Fruit fly (Drosophila melanogaster) whole organism, embryonic: ENCODE results near the gene CG17359.

Experiments used
- Ada2b ChIP-seq: fragments of 200-800 bp; sonication (Bioruptor generic); IDR thresholded peaks from 2 replicates; pipeline ENCODE4 v1.3.6; 2022; ENCODE audit warnings: missing biosample characterization, missing genetic modification characterization
- Aef1 ChIP-seq: fragments of 200-800 bp; sonication (Bioruptor generic); IDR thresholded peaks from 3 replicates; pipeline ENCODE4 v1.3.6; 2022; ENCODE audit warnings: missing biosample characterization, missing genetic modification characterization
- B-H2 ChIP-seq: fragments of 200-800 bp; sonication (Bioruptor generic); optimal IDR thresholded peaks from 2 replicates; lab custom pipeline; 2018; ENCODE audit warnings: missing biosample characterization, mild to moderate bottlenecking, missing genetic modification characterization
- CG10366 ChIP-seq: fragments of 200-800 bp; sonication (Bioruptor generic); IDR thresholded peaks from 2 replicates; pipeline ENCODE4 v1.3.6; 2022; ENCODE audit warnings: missing biosample characterization, missing genetic modification characterization
- CG10462 ChIP-seq: fragments of 200-800 bp; sonication (Bioruptor generic); optimal IDR thresholded peaks from 2 replicates; lab custom pipeline; 2016; ENCODE audit warnings: missing biosample characterization, missing genetic modification characterization
- CG11456 ChIP-seq: fragments of 200-800 bp; sonication (Bioruptor generic); IDR thresholded peaks from 3 replicates; pipeline ENCODE4 v1.3.6; 2022; ENCODE audit warnings: missing biosample characterization, missing genetic modification characterization
- CG12236 ChIP-seq: fragments of 200-800 bp; sonication (Bioruptor generic); optimal IDR thresholded peaks from 2 replicates; lab custom pipeline; 2016; ENCODE audit warnings: missing biosample characterization, missing genetic modification characterization
- CG13287 ChIP-seq: fragments of 200-800 bp; sonication (Bioruptor generic); IDR thresholded peaks from 2 replicates; pipeline ENCODE4 v1.3.6; 2022; ENCODE audit warnings: missing biosample characterization, missing genetic modification characterization; ENCODE audit not compliant: partially characterized antibody
- CG14667 ChIP-seq: fragments of 200-800 bp; sonication (Bioruptor generic); IDR thresholded peaks from 2 replicates; pipeline ENCODE4 v1.3.6; 2022; ENCODE audit warnings: missing biosample characterization, missing genetic modification characterization
- CG15514 ChIP-seq: fragments of 200-800 bp; sonication (Bioruptor generic); optimal IDR thresholded peaks from 3 replicates; lab custom pipeline; 2017; ENCODE audit warnings: missing biosample characterization, missing genetic modification characterization, mild to moderate bottlenecking, moderate library complexity, missing genetic modification reagents
- CG15696 ChIP-seq: fragments of 200-800 bp; sonication (Bioruptor generic); optimal IDR thresholded peaks from 2 replicates; lab custom pipeline; 2019; ENCODE audit warnings: missing biosample characterization, mild to moderate bottlenecking, missing genetic modification characterization, moderate library complexity
- CG16779 ChIP-seq: fragments of 200-800 bp; sonication (Bioruptor generic); IDR thresholded peaks from 2 replicates; pipeline ENCODE4 v1.3.6; 2022; ENCODE audit warnings: missing biosample characterization, missing genetic modification characterization
- CG1792 ChIP-seq: fragments of 200-800 bp; sonication (Bioruptor generic); optimal IDR thresholded peaks from 2 replicates; lab custom pipeline; 2016; ENCODE audit warnings: missing biosample characterization, missing genetic modification characterization
- CG18599 ChIP-seq: fragments of 200-800 bp; sonication (Bioruptor generic); optimal IDR thresholded peaks from 3 replicates; lab custom pipeline; 2017; ENCODE audit warnings: missing biosample characterization, missing genetic modification characterization, mild to moderate bottlenecking, moderate library complexity, missing genetic modification reagents
- CG18764 ChIP-seq: fragments of 200-800 bp; sonication (Bioruptor generic); optimal IDR thresholded peaks from 3 replicates; lab custom pipeline; 2016; ENCODE audit warnings: missing biosample characterization, missing genetic modification characterization
- CG2129 ChIP-seq: fragments of 200-800 bp; sonication (Bioruptor generic); IDR thresholded peaks from 2 replicates; pipeline ENCODE4 v1.3.6; 2022; ENCODE audit warnings: missing biosample characterization, missing genetic modification characterization; ENCODE audit not compliant: partially characterized antibody
- CG30431 ChIP-seq: fragments of 200-800 bp; sonication (Bioruptor generic); optimal IDR thresholded peaks from 2 replicates; lab custom pipeline; 2017; ENCODE audit warnings: missing biosample characterization, missing genetic modification characterization
- CG4360 ChIP-seq: fragments of 200-800 bp; sonication (Bioruptor generic); IDR thresholded peaks from 2 replicates; pipeline ENCODE4 v1.3.6; 2022; ENCODE audit warnings: missing biosample characterization, missing genetic modification characterization
- CG5953 ChIP-seq: fragments of 200-800 bp; sonication (Bioruptor generic); IDR thresholded peaks from 2 replicates; pipeline ENCODE4 v1.3.6; 2022; ENCODE audit warnings: missing biosample characterization, missing genetic modification characterization
- CG6175 ChIP-seq: fragments of 200-800 bp; sonication (Bioruptor generic); IDR thresholded peaks from 3 replicates; pipeline ENCODE4 v1.3.6; 2022; ENCODE audit warnings: missing biosample characterization, missing genetic modification characterization
- CG6254 ChIP-seq: fragments of 200-800 bp; sonication (Bioruptor generic); optimal IDR thresholded peaks from 3 replicates; lab custom pipeline; 2017; ENCODE audit warnings: mild to moderate bottlenecking, missing biosample characterization, missing genetic modification reagents, missing genetic modification characterization
- CG6683 ChIP-seq: fragments of 200-800 bp; sonication (Bioruptor generic); optimal IDR thresholded peaks from 2 replicates; lab custom pipeline; 2017; ENCODE audit warnings: missing biosample characterization, mild to moderate bottlenecking, missing genetic modification characterization, missing genetic modification reagents
- CG6791 ChIP-seq: fragments of 200-800 bp; sonication (Bioruptor generic); IDR thresholded peaks from 3 replicates; pipeline ENCODE4 v1.3.6; 2022; ENCODE audit warnings: missing biosample characterization, missing genetic modification characterization; ENCODE audit not compliant: partially characterized antibody
- CG9437 ChIP-seq: fragments of 200-800 bp; sonication (Bioruptor generic); optimal IDR thresholded peaks from 2 replicates; lab custom pipeline; 2018; ENCODE audit warnings: missing biosample characterization, mild to moderate bottlenecking, missing genetic modification characterization
- Dad ChIP-seq: fragments of 200-800 bp; sonication (Bioruptor generic); optimal IDR thresholded peaks from 3 replicates; lab custom pipeline; 2016; ENCODE audit warnings: missing biosample characterization, missing genetic modification characterization
- Elba2 ChIP-seq: fragments of 200-800 bp; sonication (Bioruptor generic); optimal IDR thresholded peaks from 3 replicates; lab custom pipeline; 2016; ENCODE audit warnings: missing biosample characterization, missing genetic modification characterization
- GATAe ChIP-seq: fragments of 200-800 bp; sonication (Bioruptor generic); conservative IDR thresholded peaks from 2 replicates; pipeline ENCODE4 v1.3.6; 2022; ENCODE audit warnings: missing biosample characterization, missing genetic modification characterization
- HLH4C ChIP-seq: fragments of 200-800 bp; sonication (Bioruptor generic); IDR thresholded peaks from 3 replicates; pipeline ENCODE4 v1.3.6; 2022; ENCODE audit warnings: missing biosample characterization, missing genetic modification characterization; ENCODE audit not compliant: partially characterized antibody
- Hmr ChIP-seq: fragments of 200-800 bp; sonication (Bioruptor generic); optimal IDR thresholded peaks from 3 replicates; lab custom pipeline; 2017; ENCODE audit warnings: mild to moderate bottlenecking, missing biosample characterization, missing genetic modification reagents, missing genetic modification characterization
- Hr39 ChIP-seq: fragments of >200 bp; optimal IDR thresholded peaks from 2 replicates; lab custom pipeline; 2017
- NC2β ChIP-seq: fragments of 200-800 bp; sonication (Bioruptor generic); optimal IDR thresholded peaks from 2 replicates; lab custom pipeline; 2016; ENCODE audit warnings: missing biosample characterization, missing genetic modification characterization
- Optix ChIP-seq: fragments of 200-800 bp; sonication (Bioruptor generic); IDR thresholded peaks from 3 replicates; pipeline ENCODE4 v1.3.6; 2022; ENCODE audit warnings: missing biosample characterization, missing genetic modification characterization
- ems ChIP-seq: fragments of 200-800 bp; sonication (Bioruptor generic); optimal IDR thresholded peaks from 3 replicates; lab custom pipeline; 2016; ENCODE audit warnings: missing biosample characterization, missing genetic modification characterization
- esg ChIP-seq: fragments of 200-800 bp; sonication (Bioruptor generic); conservative IDR thresholded peaks from 2 replicates; pipeline ENCODE4 v1.3.6; 2022; ENCODE audit warnings: missing biosample characterization, missing genetic modification characterization
- fd102C ChIP-seq: fragments of 200-800 bp; sonication (Bioruptor generic); optimal IDR thresholded peaks from 2 replicates; lab custom pipeline; 2018; ENCODE audit warnings: missing biosample characterization, mild to moderate bottlenecking, missing genetic modification characterization, moderate library complexity
- fd3F ChIP-seq: fragments of 200-800 bp; sonication (Bioruptor generic); optimal IDR thresholded peaks from 2 replicates; lab custom pipeline; 2018; ENCODE audit warnings: missing biosample characterization, mild to moderate bottlenecking, missing genetic modification characterization, moderate library complexity
- fu2 ChIP-seq: fragments of 200-800 bp; sonication (Bioruptor generic); optimal IDR thresholded peaks from 2 replicates; lab custom pipeline; 2016; ENCODE audit warnings: missing biosample characterization, missing genetic modification characterization
- gcm2 ChIP-seq: fragments of 200-800 bp; sonication (Bioruptor generic); optimal IDR thresholded peaks from 2 replicates; lab custom pipeline; 2016; ENCODE audit warnings: missing biosample characterization, missing genetic modification characterization
- gem ChIP-seq: fragments of 200-800 bp; sonication (Bioruptor generic); optimal IDR thresholded peaks from 2 replicates; lab custom pipeline; 2019; ENCODE audit warnings: missing biosample characterization, mild to moderate bottlenecking, missing genetic modification characterization, moderate library complexity
- ind ChIP-seq: fragments of 200-800 bp; sonication (Bioruptor generic); optimal IDR thresholded peaks from 3 replicates; lab custom pipeline; 2016; ENCODE audit warnings: missing biosample characterization, missing genetic modification characterization
- inv ChIP-seq: fragments of 200-800 bp; sonication (Bioruptor generic); IDR thresholded peaks from 2 replicates; pipeline ENCODE4 v1.3.6; 2022; ENCODE audit warnings: missing biosample characterization, missing genetic modification characterization; ENCODE audit not compliant: partially characterized antibody
- mirr ChIP-seq: fragments of 200-800 bp; sonication (Bioruptor generic); optimal IDR thresholded peaks from 3 replicates; lab custom pipeline; 2018; ENCODE audit warnings: missing biosample characterization, mild to moderate bottlenecking, missing genetic modification characterization
- repo ChIP-seq: fragments of 200-800 bp; sonication (Bioruptor generic); optimal IDR thresholded peaks from 2 replicates; lab custom pipeline; 2016; ENCODE audit warnings: missing biosample characterization, missing genetic modification characterization
- stwl ChIP-seq: fragments of 200-800 bp; sonication (Bioruptor generic); optimal IDR thresholded peaks from 3 replicates; lab custom pipeline; 2018; ENCODE audit warnings: missing biosample characterization, mild to moderate bottlenecking, missing genetic modification characterization, moderate library complexity
- sug ChIP-seq: fragments of 200-800 bp; optimal IDR thresholded peaks from 2 replicates; lab custom pipeline; 2019; ENCODE audit warnings: missing biosample characterization, mild to moderate bottlenecking, missing genetic modification characterization, moderate library complexity
- tll ChIP-seq, 2 experiments: fragments of 200-800 bp in 1 of 2; fragments of >200 bp in 1 of 2; sonication (Bioruptor generic) in 1 of 2; optimal IDR thresholded peaks; 2 replicates each; lab custom pipeline; 2017 to 2019; ENCODE audit warnings: missing biosample characterization in 2 of 2, missing genetic modification characterization in 2 of 2, mild to moderate bottlenecking in 1 of 2, moderate library complexity in 1 of 2
- tna ChIP-seq: fragments of 200-800 bp; sonication (Bioruptor generic); IDR thresholded peaks from 2 replicates; pipeline ENCODE4 v1.3.6; 2022; ENCODE audit warnings: missing biosample characterization, missing genetic modification characterization; ENCODE audit not compliant: partially characterized antibody
- tup ChIP-seq: fragments of 200-800 bp; sonication (Bioruptor generic); optimal IDR thresholded peaks from 2 replicates; lab custom pipeline; 2016; ENCODE audit warnings: missing biosample characterization, mild to moderate bottlenecking, missing genetic modification characterization, moderate library complexity

Gene CG17359

DNA sequence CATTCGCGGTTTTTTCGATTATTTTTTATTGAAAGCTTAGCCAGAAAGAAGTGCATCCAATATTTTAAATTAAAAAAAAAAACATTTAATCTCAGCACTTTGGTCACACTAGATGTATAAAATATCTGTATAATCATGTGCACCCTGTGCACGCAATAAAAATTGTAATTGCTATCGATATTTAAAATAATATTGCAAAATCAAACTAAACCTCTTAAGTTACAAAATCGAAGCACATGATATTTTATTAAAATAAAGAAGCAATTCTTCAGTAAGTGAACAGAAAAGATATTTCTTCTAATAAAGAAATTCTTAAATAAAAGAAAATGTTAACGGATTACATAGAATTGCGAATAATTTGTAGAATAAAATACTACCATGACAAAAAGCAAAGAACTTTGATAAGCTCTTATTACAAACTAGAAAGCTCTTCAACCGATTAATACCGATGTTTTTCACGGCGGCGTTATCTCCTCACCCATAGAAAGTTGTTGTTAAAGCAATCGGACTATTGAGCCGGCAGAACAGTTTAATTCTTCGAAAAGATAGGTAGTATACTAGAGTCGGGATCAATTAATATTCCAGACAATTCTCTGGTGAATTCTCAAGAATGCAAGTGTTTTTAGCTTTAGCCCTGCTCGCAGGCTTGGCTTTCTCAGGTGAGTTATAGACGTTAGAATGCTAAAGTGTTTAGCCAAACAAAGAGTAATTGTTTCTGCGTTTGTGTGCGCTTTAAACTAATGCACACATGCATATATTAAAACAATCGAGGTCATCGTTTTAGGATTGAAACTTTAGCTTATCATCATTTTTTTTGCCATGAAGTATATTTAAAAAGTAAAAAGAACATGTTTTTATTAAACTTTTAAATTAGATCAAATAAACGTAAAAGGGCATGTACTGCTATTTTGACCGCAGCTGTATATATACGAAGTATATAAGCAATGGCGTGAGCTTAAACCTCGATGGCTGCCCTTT, 5.0 kb downstream of the CG17359 start, which contains the start of gene CtsK1 (continued):
- peak; percentile 30 for TF ChIP-seq Hmr (GFP tag; lab: Kevin White, UChicago)
- no peak for TF ChIP-seq gcm2 (GFP tag; lab: Kevin White, UChicago)
- no peak for TF ChIP-seq CG16779
- TF ChIP-seq CG6683 (GFP tag; lab: Kevin White, UChicago), result no peak
- peak; percentile 47 for TF ChIP-seq gem (tag; lab: Kevin White, UChicago)
- TF ChIP-seq ems (GFP tag; lab: Kevin White, UChicago), result no peak
- TF ChIP-seq Aef1 (GFP tag; lab: Robert Waterston, UW), result no peak
- TF ChIP-seq CG5953 (GFP tag; lab: Robert Waterston, UW), result no peak
- TF ChIP-seq NC2β (GFP tag; lab: Kevin White, UChicago), result no peak
- TF ChIP-seq CG11456 (GFP tag; lab: Robert Waterston, UW), result no peak
- TF ChIP-seq CG10366, result 0 out of 2 replicates have a peak, but pooled peaks have one; percentile 25
- no peak for TF ChIP-seq CG14667 (GFP tag; lab: Robert Waterston, UW)
- no peak for TF ChIP-seq GATAe (GFP tag; lab: Robert Waterston, UW)
- TF ChIP-seq tup (GFP tag; lab: Kevin White, UChicago), result no peak
- no peak for TF ChIP-seq CG9437
- no peak for TF ChIP-seq Dad (GFP tag; lab: Kevin White, UChicago)
- TF ChIP-seq ind, result peak; percentile 2
- TF ChIP-seq fd102C, result no peak
- peak; percentile 26 for TF ChIP-seq CG18599 (GFP tag; lab: Kevin White, UChicago)
- TF ChIP-seq Optix (GFP tag; lab: Robert Waterston, UW), result no peak
- no peak for TF ChIP-seq CG18764
- peak; percentile 98 for TF ChIP-seq stwl (tag; lab: Kevin White, UChicago)
- no peak for TF ChIP-seq B-H2 (GFP tag; lab: Kevin White, UChicago)
- no peak for TF ChIP-seq fd3F
- no peak for TF ChIP-seq fu2 (GFP tag; lab: Kevin White, UChicago)
- TF ChIP-seq Ada2b, result 0 out of 2 replicates have a peak, but pooled peaks have one; percentile 10
- no peak for TF ChIP-seq CG30431 (GFP tag; lab: Kevin White, UChicago)
- TF ChIP-seq CG6791 (GFP tag; lab: Robert Waterston, UW), result peak; percentile 53; the same call in 1 of the 3 replicates
- no peak for TF ChIP-seq CG6175 (GFP tag; lab: Robert Waterston, UW)
- TF ChIP-seq CG6254 (GFP tag; lab: Kevin White, UChicago), result peak; percentile 99
- no peak for TF ChIP-seq Elba2 (GFP tag; lab: Kevin White, UChicago)
- TF ChIP-seq repo (GFP tag; lab: Kevin White, UChicago), result no peak
- TF ChIP-seq inv (GFP tag; lab: Robert Waterston, UW), result peak; percentile 67
- TF ChIP-seq CG10462 (GFP tag; lab: Kevin White, UChicago), result no peak
- no peak for TF ChIP-seq mirr (GFP tag; lab: Kevin White, UChicago)
- TF ChIP-seq CG13287 (GFP tag; lab: Robert Waterston, UW), result peak; percentile 86
- peak; percentile 53; the same call in 1 of the 3 replicates for TF ChIP-seq HLH4C
- no peak for TF ChIP-seq CG15696 (tag; lab: Kevin White, UChicago)
- no peak for TF ChIP-seq CG15514 (GFP tag; lab: Kevin White, UChicago)
- no peak for TF ChIP-seq tna (GFP tag; lab: Robert Waterston, UW)
- TF ChIP-seq esg (GFP tag; lab: Robert Waterston, UW), result 0 out of 2 replicates have a peak, but pooled peaks have one; percentile 17
- TF ChIP-seq sug (tag; lab: Kevin White, UChicago), result no peak
- TF ChIP-seq Hr39 (lab: Kevin White, UChicago), result no peak
- 0 out of 2 replicates have a peak, but pooled peaks have one; percentile 12 for TF ChIP-seq CG2129 (GFP tag; lab: Robert Waterston, UW)
- no peak for TF ChIP-seq CG12236 (GFP tag; lab: Kevin White, UChicago)
- TF ChIP-seq CG4360, result no peak
- no peak for TF ChIP-seq CG1792 (GFP tag; lab: Kevin White, UChicago)
- TF ChIP-seq tll (GFP tag; optimal IDR thresholded peaks at IDR 0.05; lab: Kevin White, UChicago), result no peak
